Worm (Caenorhabditis elegans) whole organism, L3 larva: Measurements from ENCODE around the gene C25F9.8.

Source experiments
- ZK546.5 ChIP-seq: sonication (generic microtip); optimal IDR thresholded peaks from 2 replicates; lab custom pipeline; 2017; ENCODE audit warnings: missing biosample characterization, missing genetic modification characterization
- ceh-82 ChIP-seq: fragments of 150-350 bp; optimal IDR thresholded peaks from 2 replicates; lab custom pipeline; 2014; ENCODE audit warnings: missing biosample characterization, missing genetic modification characterization
- ceh-9 ChIP-seq: sonication (generic microtip); optimal IDR thresholded peaks from 2 replicates; lab custom pipeline; 2018; ENCODE audit warnings: missing biosample characterization, missing genetic modification characterization
- elt-3 ChIP-seq, 3 experiments: fragments of 150-350 bp in 1 of 3; sonication (generic microtip) in 2 of 3; optimal IDR thresholded peaks; 2 replicates in 2 of 3; 4 replicates in 1 of 3; lab custom pipeline; 2014 to 2017; ENCODE audit warnings: missing biosample characterization in 3 of 3, missing genetic modification characterization in 3 of 3
- mdl-1 ChIP-seq: fragments of 150-350 bp; optimal IDR thresholded peaks from 2 replicates; lab custom pipeline; 2014; ENCODE audit warnings: missing biosample characterization, missing genetic modification characterization
- nfya-1 ChIP-seq: sonication (generic microtip); optimal IDR thresholded peaks from 2 replicates; lab custom pipeline; 2017; ENCODE audit warnings: missing genetic modification characterization, mild to moderate bottlenecking, missing compliant biosample characterization, antibody characterized with exemption, moderate library complexity; ENCODE audit not compliant: insufficient read depth
- nhr-11 ChIP-seq: fragments of 150-350 bp; optimal IDR thresholded peaks from 2 replicates; lab custom pipeline; 2014; ENCODE audit warnings: missing biosample characterization, missing genetic modification characterization
- nhr-237 ChIP-seq: fragments of 150-350 bp; optimal IDR thresholded peaks from 2 replicates; lab custom pipeline; 2014; ENCODE audit warnings: missing biosample characterization, missing genetic modification characterization
- nhr-25 ChIP-seq: sonication (generic microtip); optimal IDR thresholded peaks from 2 replicates; lab custom pipeline; 2017; ENCODE audit warnings: missing biosample characterization, missing genetic modification characterization
- nhr-28 ChIP-seq: fragments of 150-350 bp; optimal IDR thresholded peaks from 2 replicates; lab custom pipeline; 2014; ENCODE audit warnings: missing biosample characterization, missing genetic modification characterization
- nhr-76 ChIP-seq: fragments of 150-350 bp; sonication (generic microtip); optimal IDR thresholded peaks from 5 replicates; lab custom pipeline; 2014; ENCODE audit warnings: missing biosample characterization, missing genetic modification characterization
- skn-1 ChIP-seq: fragments of 150-350 bp; optimal IDR thresholded peaks from 2 replicates; lab custom pipeline; 2014; ENCODE audit warnings: missing biosample characterization, missing genetic modification characterization

DNA sequence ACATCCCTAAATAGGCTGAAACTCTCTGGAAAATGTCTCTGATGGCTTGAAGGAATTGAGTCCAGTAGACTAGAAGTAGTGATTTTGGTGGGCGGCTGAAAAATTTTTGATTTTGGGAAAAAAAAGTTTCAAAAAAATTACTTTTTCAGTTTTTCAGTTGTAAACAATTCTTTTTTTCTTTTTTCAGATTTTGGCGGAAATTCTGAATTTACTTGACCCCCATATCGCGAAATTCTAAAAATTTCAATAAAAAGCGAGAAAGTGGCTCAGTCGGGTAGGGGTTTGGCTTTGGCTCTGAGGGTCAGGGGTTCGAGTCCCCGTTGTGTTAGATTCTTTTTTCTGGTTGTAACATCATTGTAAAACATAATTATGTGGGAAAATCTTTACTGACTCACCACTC is 36.2 kb downstream of the C25F9.8 start, which contains the start of gene srw-85:
- TF ChIP-seq ZK546.5 (tag; lab: Kevin White, UChicago) (no peak), nhr-25 (no peak), nfya-1 (tag; lab: Kevin White, UChicago) (no peak), mdl-1 (no peak), nhr-28 (tag; lab: Kevin White, UChicago) (no peak), ceh-82 (tag; lab: Kevin White, UChicago) (no peak), nhr-11 (no peak), nhr-76 (tag; lab: Kevin White, UChicago) (no peak), nhr-237 (tag; lab: Kevin White, UChicago) (no peak), skn-1 (tag; lab: Kevin White, UChicago) (no peak), ceh-9 (no peak), elt-3 (tag; optimal IDR thresholded peaks at IDR 0.05; lab: Kevin White, UChicago) (no peak)
